Worm (Caenorhabditis elegans) whole organism, L3 larva: ENCODE measurements around the gene T23F6.2.

ENCODE experiments used
- skn-1 ChIP-seq: fragments of 150-350 bp; optimal IDR thresholded peaks from 2 replicates; lab custom pipeline; 2014; ENCODE audit warnings: missing biosample characterization, missing genetic modification characterization
- snpc-4 ChIP-seq: fragments of 150-350 bp; optimal IDR thresholded peaks from 2 replicates; lab custom pipeline; 2014; ENCODE audit warnings: missing biosample characterization, missing genetic modification characterization

DNA sequence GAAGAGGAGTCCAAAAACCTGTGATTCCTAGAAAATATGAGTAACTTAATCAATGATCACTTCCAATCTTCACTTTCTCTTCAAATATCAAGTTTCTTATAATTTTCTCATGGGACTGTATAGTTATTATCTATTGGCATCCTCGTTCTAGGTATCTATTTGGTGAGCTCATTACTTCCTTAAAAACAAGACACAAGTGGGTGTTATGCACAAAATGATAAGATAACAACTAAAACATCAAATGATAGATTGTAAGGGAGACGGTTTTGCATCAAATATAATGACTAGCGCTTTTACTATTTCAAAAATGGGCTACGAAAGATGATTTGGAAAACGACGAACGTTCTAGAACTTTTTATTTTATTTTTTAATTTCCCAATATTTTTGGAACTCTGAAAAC lies 43.9 kb downstream of the T23F6.2 start, which contains the start of gene ZK897.10:
- no peak for TF ChIP-seq snpc-4 (tag; lab: Kevin White, UChicago)
- no peak for TF ChIP-seq skn-1 (tag; lab: Kevin White, UChicago)
